Fruit fly (Drosophila melanogaster) whole organism, embryonic: ENCODE results near the gene CG9630.

Experiments used
- Atf-2 ChIP-seq: fragments of 200-800 bp; sonication (Bioruptor generic); optimal IDR thresholded peaks from 2 replicates; lab custom pipeline; 2016; ENCODE audit warnings: missing biosample characterization, missing genetic modification characterization
- Atf3 ChIP-seq: fragments of 200-800 bp; sonication (Bioruptor generic); optimal IDR thresholded peaks from 3 replicates; lab custom pipeline; 2016; ENCODE audit warnings: missing biosample characterization, missing genetic modification characterization
- B-H1 ChIP-seq: fragments of 200-800 bp; sonication (Bioruptor generic); IDR thresholded peaks from 3 replicates; pipeline ENCODE4 v1.3.6; 2022; ENCODE audit warnings: missing biosample characterization, missing genetic modification characterization
- CG14965 ChIP-seq: fragments of 200-800 bp; sonication (Bioruptor generic); optimal IDR thresholded peaks from 2 replicates; lab custom pipeline; 2016; ENCODE audit warnings: missing biosample characterization, missing genetic modification characterization, borderline replicate concordance
- CG2199 ChIP-seq: fragments of 200-800 bp; sonication (Bioruptor generic); IDR thresholded peaks from 3 replicates; pipeline ENCODE4 v1.3.6; 2022; ENCODE audit warnings: missing biosample characterization, missing genetic modification characterization
- CG4360 ChIP-seq: fragments of 200-800 bp; sonication (Bioruptor generic); IDR thresholded peaks from 2 replicates; pipeline ENCODE4 v1.3.6; 2022; ENCODE audit warnings: missing biosample characterization, missing genetic modification characterization
- CG6254 ChIP-seq: fragments of 200-800 bp; sonication (Bioruptor generic); optimal IDR thresholded peaks from 3 replicates; lab custom pipeline; 2017; ENCODE audit warnings: mild to moderate bottlenecking, missing biosample characterization, missing genetic modification reagents, missing genetic modification characterization
- CG6654 ChIP-seq: fragments of 200-800 bp; sonication (Bioruptor generic); optimal IDR thresholded peaks from 2 replicates; lab custom pipeline; 2017; ENCODE audit warnings: missing biosample characterization, mild to moderate bottlenecking, missing genetic modification characterization
- CkIIα-i1 ChIP-seq: fragments of 200-800 bp; sonication (Bioruptor generic); IDR thresholded peaks from 2 replicates; pipeline ENCODE4 v1.3.6; 2022; ENCODE audit warnings: missing biosample characterization, missing genetic modification characterization
- Doc2 ChIP-seq: fragments of 200-800 bp; sonication (Bioruptor generic); IDR thresholded peaks from 2 replicates; pipeline ENCODE4 v1.3.6; 2022; ENCODE audit warnings: missing biosample characterization, missing genetic modification characterization
- Dref ChIP-seq: fragments of 200-800 bp; sonication (Bioruptor generic); IDR thresholded peaks from 2 replicates; pipeline ENCODE4 v1.3.6; 2022; ENCODE audit warnings: missing biosample characterization, missing genetic modification characterization
- Lpt ChIP-seq: fragments of >200 bp; optimal IDR thresholded peaks from 2 replicates; lab custom pipeline; 2018; ENCODE audit warnings: missing biosample characterization, missing genetic modification characterization
- Neu2 ChIP-seq: fragments of 200-800 bp; sonication (Bioruptor generic); optimal IDR thresholded peaks from 3 replicates; lab custom pipeline; 2016; ENCODE audit warnings: missing biosample characterization, missing genetic modification characterization, borderline replicate concordance
- NfI ChIP-seq: fragments of 200-800 bp; sonication (Bioruptor generic); optimal IDR thresholded peaks from 3 replicates; lab custom pipeline; 2018; ENCODE audit warnings: missing biosample characterization, mild to moderate bottlenecking, missing genetic modification characterization, moderate library complexity
- Ptx1 ChIP-seq: fragments of 200-800 bp; sonication (Bioruptor generic); IDR thresholded peaks from 2 replicates; pipeline ENCODE4 v1.3.6; 2022; ENCODE audit warnings: missing biosample characterization, missing genetic modification characterization
- Side ChIP-seq: fragments of 200-800 bp; sonication (Bioruptor generic); optimal IDR thresholded peaks from 2 replicates; lab custom pipeline; 2016; ENCODE audit warnings: missing biosample characterization, missing genetic modification characterization
- Xrp1 ChIP-seq: fragments of 200-800 bp; sonication (Bioruptor generic); IDR thresholded peaks from 2 replicates; pipeline ENCODE4 v1.3.6; 2022; ENCODE audit warnings: missing biosample characterization, missing genetic modification characterization
- amos ChIP-seq: fragments of 200-800 bp; sonication (Bioruptor generic); IDR thresholded peaks from 2 replicates; pipeline ENCODE4 v1.3.6; 2022; ENCODE audit warnings: missing biosample characterization, missing genetic modification characterization; ENCODE audit not compliant: partially characterized antibody
- cg ChIP-seq: fragments of 200-800 bp; sonication (Bioruptor generic); optimal IDR thresholded peaks from 3 replicates; lab custom pipeline; 2019; ENCODE audit warnings: missing biosample characterization, mild to moderate bottlenecking, missing genetic modification characterization, moderate library complexity
- ci ChIP-seq: fragments of 200-800 bp; sonication (Bioruptor generic); IDR thresholded peaks from 3 replicates; pipeline ENCODE4 v1.3.6; 2022; ENCODE audit warnings: missing biosample characterization, missing genetic modification characterization
- corto ChIP-seq: fragments of 200-800 bp; sonication (Bioruptor generic); optimal IDR thresholded peaks from 2 replicates; lab custom pipeline; 2016; ENCODE audit warnings: missing biosample characterization, mild to moderate bottlenecking, missing genetic modification characterization, moderate library complexity
- grn ChIP-seq: fragments of 200-800 bp; sonication (Bioruptor generic); optimal IDR thresholded peaks from 3 replicates; lab custom pipeline; 2017; ENCODE audit warnings: missing biosample characterization, missing genetic modification characterization
- jing ChIP-seq: fragments of 200-800 bp; sonication (Bioruptor generic); optimal IDR thresholded peaks from 2 replicates; lab custom pipeline; 2018; ENCODE audit warnings: missing biosample characterization, mild to moderate bottlenecking, missing genetic modification characterization
- nmo ChIP-seq: fragments of 200-800 bp; sonication (Bioruptor generic); optimal IDR thresholded peaks from 2 replicates; lab custom pipeline; 2018; ENCODE audit warnings: missing biosample characterization, mild to moderate bottlenecking, missing genetic modification characterization, moderate library complexity
- prd ChIP-seq, 3 experiments: fragments of >200 bp in 2 of 3; fragments of 200-800 bp in 1 of 3; sonication (Bioruptor generic) in 1 of 3; optimal IDR thresholded peaks in 2 of 3; IDR thresholded peaks in 1 of 3; 2 replicates in 2 of 3; 3 replicates in 1 of 3; pipeline versions ENCODE4 v1.3.6 to Lab custom; 2017 to 2022; ENCODE audit warnings: missing biosample characterization in 1 of 3, missing genetic modification characterization in 1 of 3
- ro ChIP-seq: fragments of 200-800 bp; sonication (Bioruptor generic); IDR thresholded peaks from 2 replicates; pipeline ENCODE4 v1.3.6; 2022; ENCODE audit warnings: missing biosample characterization, missing genetic modification characterization
- row ChIP-seq: fragments of 200-800 bp; sonication (Bioruptor generic); IDR thresholded peaks from 3 replicates; pipeline ENCODE4 v1.3.6; 2022; ENCODE audit warnings: missing biosample characterization, missing genetic modification characterization
- salm ChIP-seq: fragments of 200-800 bp; sonication (Bioruptor generic); optimal IDR thresholded peaks from 2 replicates; lab custom pipeline; 2018; ENCODE audit warnings: missing biosample characterization, mild to moderate bottlenecking, missing genetic modification characterization
- sens ChIP-seq: fragments of 200-800 bp; sonication (Bioruptor generic); peaks from one replicate; lab custom pipeline; 2016; ENCODE audit warnings: missing biosample characterization, missing genetic modification characterization
- twi ChIP-seq: fragments of 200-800 bp; optimal IDR thresholded peaks from 2 replicates; lab custom pipeline; 2019; ENCODE audit warnings: missing biosample characterization, mild to moderate bottlenecking, missing genetic modification characterization, moderate library complexity
- vvl ChIP-seq: fragments of 200-800 bp; sonication (Bioruptor generic); IDR thresholded peaks from 2 replicates; pipeline ENCODE4 v1.3.6; 2022; ENCODE audit warnings: missing biosample characterization, missing genetic modification characterization
- zen2 ChIP-seq: fragments of 200-800 bp; sonication (Bioruptor generic); IDR thresholded peaks from 3 replicates; pipeline ENCODE4 v1.3.6; 2022; ENCODE audit warnings: missing biosample characterization, missing genetic modification characterization; ENCODE audit not compliant: partially characterized antibody
- zf30C ChIP-seq: fragments of 200-800 bp; sonication (Bioruptor generic); optimal IDR thresholded peaks from 3 replicates; lab custom pipeline; 2018; ENCODE audit warnings: missing biosample characterization, mild to moderate bottlenecking, missing genetic modification characterization
- zfh1 ChIP-seq: fragments of 200-800 bp; sonication (Bioruptor generic); IDR thresholded peaks from 3 replicates; pipeline ENCODE4 v1.3.6; 2022; ENCODE audit warnings: missing biosample characterization, missing genetic modification characterization

Gene CG9630

dm6 chr3R:8290940-8291339, 21.2 kb upstream of the CG9630 start, which contains the start of gene CG31464:
TSS of gene CG31464 (plus strand) at chr3R:8291240.
- TF ChIP-seq cg (no peak), sens (peak; percentile 33)
- TF ChIP-seq, all 482 proteins: peak for 1

DNA sequence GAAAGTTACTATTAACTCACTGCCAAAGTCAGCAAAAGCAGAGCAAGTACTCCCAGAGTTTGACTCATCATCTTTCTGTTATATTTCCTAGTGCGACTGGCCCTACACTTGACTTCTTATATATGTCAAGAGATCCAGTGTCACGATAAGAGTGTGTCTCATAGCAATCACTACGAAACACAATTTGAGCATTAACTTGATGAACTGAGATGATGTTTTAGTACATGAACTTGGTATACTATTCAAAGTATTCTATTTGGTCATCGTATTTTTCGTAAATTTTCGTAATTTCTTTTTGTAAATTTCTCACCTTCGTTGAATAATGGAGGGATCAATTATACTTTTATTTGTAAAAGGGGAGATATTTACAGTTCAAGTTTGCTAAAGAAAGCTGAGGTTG, 20.8 kb upstream of the CG9630 start, which contains the start of gene CG11672:
Gene CG11672 (minus strand): TSS at position 101 of the 400 bp plus-strand sequence.
- TF ChIP-seq CG14965: no peak
- TF ChIP-seq zen2: 0 out of 3 replicates have a peak, but pooled peaks have one; percentile 10

DNA sequence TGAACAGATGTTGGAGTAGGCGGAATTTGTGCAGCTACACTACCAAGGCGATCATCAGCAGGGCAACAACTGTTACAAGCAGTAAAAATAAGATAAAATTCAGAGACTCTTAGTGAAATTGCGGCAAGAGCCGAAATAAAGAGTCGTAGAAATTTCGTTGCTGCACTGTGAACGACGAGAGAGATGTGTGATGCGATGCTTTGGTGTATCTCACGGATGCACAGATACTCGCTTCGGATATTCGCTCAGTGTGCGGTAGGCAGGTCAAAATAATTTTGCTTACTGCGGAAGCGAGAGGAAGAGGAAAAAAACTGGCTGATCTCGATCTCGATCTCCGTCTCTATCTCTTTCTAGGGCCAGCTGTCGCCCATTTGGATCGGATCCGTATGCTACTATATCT, 19.1 kb upstream of the CG9630 start:
- TF ChIP-seq NfI (GFP tag; lab: Kevin White, UChicago) (no peak), salm (no peak), nmo (no peak), grn (GFP tag; lab: Kevin White, UChicago) (peak; percentile 25), Side (GFP tag; lab: Kevin White, UChicago) (no peak), vvl (GFP tag; lab: Robert Waterston, UW) (0 out of 2 replicates have a peak, but pooled peaks have one; percentile 22), prd (optimal IDR thresholded peaks at IDR 0.05; lab: Kevin White, UChicago) (no peak), prd (GFP tag; IDR thresholded peaks at IDR 0.05; lab: Robert Waterston, UW) (peak; percentile 27; the same call in 1 of the 3 replicates), CG4360 (GFP tag; lab: Robert Waterston, UW) (no peak), jing (GFP tag; lab: Kevin White, UChicago) (no peak), Doc2 (GFP tag; lab: Robert Waterston, UW) (no peak), amos (peak; percentile 31; the same call in 1 of the 2 replicates), CG2199 (GFP tag; lab: Robert Waterston, UW) (0 out of 3 replicates have a peak, but pooled peaks have one; percentile 38), twi (peak; percentile 88), CG6654 (GFP tag; lab: Kevin White, UChicago) (no peak), row (0 out of 3 replicates have a peak, but pooled peaks have one; percentile 28), Atf3 (GFP tag; lab: Kevin White, UChicago) (no peak), ci (GFP tag; lab: Robert Waterston, UW) (peak; percentile 30; the same call in 1 of the 3 replicates), zf30C (peak; percentile 92), Ptx1 (GFP tag; lab: Robert Waterston, UW) (0 out of 2 replicates have a peak, but pooled peaks have one; percentile 14), ro (GFP tag; lab: Robert Waterston, UW) (no peak), Xrp1 (0 out of 2 replicates have a peak, but pooled peaks have one; percentile 13), Atf-2 (GFP tag; lab: Kevin White, UChicago) (no peak), Neu2 (GFP tag; lab: Kevin White, UChicago) (no peak), corto (GFP tag; lab: Kevin White, UChicago) (no peak), B-H1 (GFP tag; lab: Robert Waterston, UW) (no peak), zfh1 (0 out of 3 replicates have a peak, but pooled peaks have one; percentile 6), CkIIα-i1 (GFP tag; lab: Robert Waterston, UW) (no peak)

dm6 chr3R:8287697-8288096, 18.0 kb upstream of the CG9630 start, which contains the start of gene Nazo:
TSS of gene Nazo (plus strand) at chr3R:8287876.
- TF ChIP-seq Dref (GFP tag; lab: Robert Waterston, UW): peak; percentile 18; the same call in 1 of the 2 replicates
- no peak for TF ChIP-seq CG6254 (GFP tag; lab: Kevin White, UChicago)
- TF ChIP-seq Lpt (GFP tag; lab: Kevin White, UChicago): no peak
